Worm (Caenorhabditis elegans) whole organism, midembryonic: Measurements from ENCODE around the gene srh-284.

Experiments
- T22C8.4 ChIP-seq: fragments of 200-800 bp; sonication (Bioruptor generic); IDR thresholded peaks from 2 replicates; pipeline ENCODE4 v1.3.6; 2022; ENCODE audit warnings: missing genetic modification characterization, missing compliant biosample characterization
- cog-1 ChIP-seq: sonication (generic microtip); optimal IDR thresholded peaks from 2 replicates; lab custom pipeline; 2016; ENCODE audit warnings: missing genetic modification characterization, missing compliant biosample characterization
- flt-1 ChIP-seq: fragments of 200-800 bp; sonication (Bioruptor generic); IDR thresholded peaks from 2 replicates; pipeline ENCODE4 v1.3.6; 2022; ENCODE audit warnings: missing genetic modification characterization, missing compliant biosample characterization
- klf-2 ChIP-seq: fragments of 200-800 bp; sonication (Bioruptor generic); conservative IDR thresholded peaks from 2 replicates; pipeline ENCODE4 v1.3.6; 2022; ENCODE audit warnings: missing genetic modification reagents, missing genetic modification characterization, missing compliant biosample characterization
- med-1 ChIP-seq: sonication (generic microtip); optimal IDR thresholded peaks from 2 replicates; lab custom pipeline; 2017; ENCODE audit warnings: missing genetic modification characterization, mild to moderate bottlenecking, missing compliant biosample characterization, antibody characterized with exemption, missing genetic modification reagents; ENCODE audit not compliant: insufficient read depth

- TF ChIP-seq klf-2 (GFP tag; lab: Robert Waterston, UW) (no peak), flt-1 (GFP tag; lab: Robert Waterston, UW) (no peak), T22C8.4 (GFP tag; lab: Robert Waterston, UW) (no peak), med-1 (GFP tag; lab: Kevin White, UChicago) (no peak), cog-1 (tag; lab: Kevin White, UChicago) (no peak)
Observed at ce11 chrV:17728757-17729156, 38.6 kb upstream of the srh-284 start.
